Worm (Caenorhabditis elegans): ENCODE results near the gene H03G16.1.

- no peak for TF ChIP-seq flt-1 (GFP tag; IDR thresholded peaks at IDR 0.05)
- TF ChIP-seq med-1 (GFP tag; optimal IDR thresholded peaks at IDR 0.05; ENCODE audit: insufficient read depth): no peak
Observed at ce11 chrX:15027566-15027965, 26.1 kb upstream of the H03G16.1 start.

All from whole organism, midembryonic.